Worm (Caenorhabditis elegans) whole organism, L2 larva: Measurements from ENCODE around the gene clh-1.

Source experiments
- C34F6.9 ChIP-seq: fragments of 150-350 bp; optimal IDR thresholded peaks from 2 replicates; lab custom pipeline; 2014; ENCODE audit warnings: missing biosample characterization, missing genetic modification characterization
- F13H6.1 ChIP-seq: sonication (generic microtip); optimal IDR thresholded peaks from 2 replicates; lab custom pipeline; 2016; ENCODE audit warnings: missing genetic modification characterization, missing compliant biosample characterization
- R02D3.7 ChIP-seq: fragments of 150-350 bp; optimal IDR thresholded peaks from 2 replicates; lab custom pipeline; 2014; ENCODE audit warnings: missing biosample characterization, missing genetic modification characterization
- Y55F3AM.14 ChIP-seq: fragments of 200-800 bp; sonication (Bioruptor generic); optimal IDR thresholded peaks from 2 replicates; lab custom pipeline; 2018; ENCODE audit warnings: mild to moderate bottlenecking, missing genetic modification characterization, missing compliant biosample characterization
- ZK546.5 ChIP-seq: sonication (generic microtip); optimal IDR thresholded peaks from 2 replicates; lab custom pipeline; 2017; ENCODE audit warnings: missing biosample characterization, missing genetic modification characterization
- alr-1 ChIP-seq: fragments of 150-350 bp; optimal IDR thresholded peaks from 2 replicates; lab custom pipeline; 2014; ENCODE audit warnings: missing biosample characterization, missing genetic modification characterization
- aly-2 ChIP-seq: fragments of 150-350 bp; optimal IDR thresholded peaks from 2 replicates; lab custom pipeline; 2014; ENCODE audit warnings: missing biosample characterization, missing genetic modification characterization
- ama-1 ChIP-seq: fragments of 150-350 bp; optimal IDR thresholded peaks from 2 replicates; lab custom pipeline; 2018; ENCODE audit warnings: inconsistent platforms
- blmp-1 ChIP-seq: sonication (generic microtip); optimal IDR thresholded peaks from 2 replicates; lab custom pipeline; 2017; ENCODE audit warnings: missing genetic modification characterization, mild to moderate bottlenecking, missing compliant biosample characterization, antibody characterized with exemption, moderate library complexity; ENCODE audit not compliant: insufficient read depth
- ceh-16 ChIP-seq: fragments of 150-350 bp; optimal IDR thresholded peaks from 2 replicates; lab custom pipeline; 2014; ENCODE audit warnings: missing biosample characterization, missing genetic modification characterization
- ceh-82 ChIP-seq: fragments of 150-350 bp; optimal IDR thresholded peaks from 2 replicates; lab custom pipeline; 2014; ENCODE audit warnings: missing biosample characterization, missing genetic modification characterization
- crh-2 ChIP-seq: sonication (generic microtip); optimal IDR thresholded peaks from 2 replicates; lab custom pipeline; 2017; ENCODE audit warnings: missing biosample characterization, missing genetic modification characterization
- dmd-4 ChIP-seq: sonication (generic microtip); optimal IDR thresholded peaks from 2 replicates; lab custom pipeline; 2017; ENCODE audit warnings: missing biosample characterization, missing genetic modification characterization
- egl-27 ChIP-seq: sonication (generic microtip); optimal IDR thresholded peaks from 3 replicates; lab custom pipeline; 2017; ENCODE audit warnings: missing biosample characterization, missing genetic modification reagents, missing genetic modification characterization
- elt-1 ChIP-seq: fragments of 150-350 bp; optimal IDR thresholded peaks from 2 replicates; lab custom pipeline; 2014; ENCODE audit warnings: missing biosample characterization, missing genetic modification characterization
- elt-3 ChIP-seq: sonication (generic microtip); optimal IDR thresholded peaks from 2 replicates; lab custom pipeline; 2017; ENCODE audit warnings: missing biosample characterization, missing genetic modification characterization
- fos-1 ChIP-seq: fragments of 150-350 bp; optimal IDR thresholded peaks from 2 replicates; lab custom pipeline; 2014; ENCODE audit warnings: missing biosample characterization, missing genetic modification characterization
- gmeb-1 ChIP-seq: fragments of 150-350 bp; optimal IDR thresholded peaks from 2 replicates; lab custom pipeline; 2014; ENCODE audit warnings: missing biosample characterization, missing genetic modification characterization
- lin-11 ChIP-seq: fragments of 150-350 bp; sonication (generic microtip); optimal IDR thresholded peaks from 2 replicates; lab custom pipeline; 2014; ENCODE audit warnings: missing biosample characterization, missing genetic modification characterization, inconsistent platforms, mixed read lengths
- lin-13 ChIP-seq: fragments of 150-350 bp; optimal IDR thresholded peaks from 2 replicates; lab custom pipeline; 2014; ENCODE audit warnings: missing biosample characterization, missing genetic modification reagents, missing genetic modification characterization
- lin-39 ChIP-seq: fragments of 150-350 bp; optimal IDR thresholded peaks from 2 replicates; lab custom pipeline; 2014; ENCODE audit warnings: missing biosample characterization, missing genetic modification reagents, missing genetic modification characterization
- lsy-2 ChIP-seq, 2 experiments: fragments of 150-350 bp in 1 of 2; sonication (generic microtip) in 1 of 2; optimal IDR thresholded peaks; 2 replicates each; lab custom pipeline; 2014 to 2017; ENCODE audit warnings: missing biosample characterization in 2 of 2, missing genetic modification characterization in 2 of 2
- mab-5 ChIP-seq: fragments of 150-350 bp; optimal IDR thresholded peaks from 2 replicates; lab custom pipeline; 2014; ENCODE audit warnings: missing biosample characterization, missing genetic modification characterization
- mbf-1 ChIP-seq: sonication (generic microtip); optimal IDR thresholded peaks from 2 replicates; lab custom pipeline; 2017; ENCODE audit warnings: missing biosample characterization, missing genetic modification characterization
- mdl-1 ChIP-seq, 2 experiments: fragments of 150-350 bp in 1 of 2; sonication (generic microtip) in 1 of 2; optimal IDR thresholded peaks; 2 replicates each; lab custom pipeline; 2017; ENCODE audit warnings: missing biosample characterization in 2 of 2, missing genetic modification characterization in 2 of 2
- nhr-10 ChIP-seq: sonication (generic microtip); optimal IDR thresholded peaks from 2 replicates; lab custom pipeline; 2017; ENCODE audit warnings: missing biosample characterization, missing genetic modification characterization
- nhr-11 ChIP-seq: fragments of 150-350 bp; optimal IDR thresholded peaks from 2 replicates; lab custom pipeline; 2014; ENCODE audit warnings: missing biosample characterization, missing genetic modification characterization
- nhr-12 ChIP-seq: fragments of 150-350 bp; optimal IDR thresholded peaks from 2 replicates; lab custom pipeline; 2014; ENCODE audit warnings: missing biosample characterization, missing genetic modification characterization
- nhr-129 ChIP-seq: fragments of 150-350 bp; optimal IDR thresholded peaks from 2 replicates; lab custom pipeline; 2014; ENCODE audit warnings: missing biosample characterization, missing genetic modification characterization
- nhr-21 ChIP-seq: fragments of 150-350 bp; optimal IDR thresholded peaks from 2 replicates; lab custom pipeline; 2014; ENCODE audit warnings: missing biosample characterization, missing genetic modification characterization
- nhr-23 ChIP-seq: fragments of 150-350 bp; optimal IDR thresholded peaks from 2 replicates; lab custom pipeline; 2014; ENCODE audit warnings: missing biosample characterization, missing genetic modification reagents, missing genetic modification characterization
- nhr-237 ChIP-seq: fragments of 150-350 bp; optimal IDR thresholded peaks from 2 replicates; lab custom pipeline; 2014; ENCODE audit warnings: missing biosample characterization, missing genetic modification characterization
- nhr-25 ChIP-seq: fragments of 150-350 bp; sonication (generic microtip); optimal IDR thresholded peaks from 3 replicates; lab custom pipeline; 2014; ENCODE audit warnings: missing biosample characterization, missing genetic modification characterization
- nhr-6 ChIP-seq: fragments of 150-350 bp; optimal IDR thresholded peaks from 2 replicates; lab custom pipeline; 2014; ENCODE audit warnings: missing biosample characterization, missing genetic modification characterization
- nhr-77 ChIP-seq: fragments of 150-350 bp; optimal IDR thresholded peaks from 2 replicates; lab custom pipeline; 2014; ENCODE audit warnings: missing biosample characterization, missing genetic modification characterization
- peb-1 ChIP-seq: fragments of 150-350 bp; optimal IDR thresholded peaks from 2 replicates; lab custom pipeline; 2014; ENCODE audit warnings: missing biosample characterization, missing genetic modification characterization
- sem-4 ChIP-seq: fragments of 150-350 bp; optimal IDR thresholded peaks from 2 replicates; lab custom pipeline; 2014; ENCODE audit warnings: missing biosample characterization, missing genetic modification reagents, missing genetic modification characterization
- skn-1 ChIP-seq: sonication (generic microtip); optimal IDR thresholded peaks from 2 replicates; lab custom pipeline; 2017; ENCODE audit warnings: missing biosample characterization, missing genetic modification characterization
- sma-3 ChIP-seq: sonication (generic microtip); optimal IDR thresholded peaks from 2 replicates; lab custom pipeline; 2016; ENCODE audit warnings: missing genetic modification reagents, missing genetic modification characterization, missing compliant biosample characterization
- sma-9 ChIP-seq, 2 experiments: fragments of 150-350 bp in 1 of 2; sonication (generic microtip) in 1 of 2; optimal IDR thresholded peaks; 2 replicates each; lab custom pipeline; 2014 to 2016; ENCODE audit warnings: missing genetic modification characterization in 2 of 2, mild to moderate bottlenecking in 1 of 2, missing biosample characterization in 1 of 2, missing compliant biosample characterization in 1 of 2, missing genetic modification reagents in 1 of 2, moderate library complexity in 1 of 2
- snpc-4 ChIP-seq: fragments of 150-350 bp; optimal IDR thresholded peaks from 2 replicates; lab custom pipeline; 2014; ENCODE audit warnings: missing biosample characterization, missing genetic modification characterization
- unc-39 ChIP-seq: fragments of 150-350 bp; optimal IDR thresholded peaks from 2 replicates; lab custom pipeline; 2014; ENCODE audit warnings: missing biosample characterization, missing genetic modification characterization
- unc-55 ChIP-seq: fragments of 150-350 bp; sonication (generic microtip); optimal IDR thresholded peaks from 3 replicates; lab custom pipeline; 2014; ENCODE audit warnings: missing biosample characterization, missing genetic modification reagents, missing genetic modification characterization
- unc-62 ChIP-seq: fragments of 150-350 bp; optimal IDR thresholded peaks from 2 replicates; lab custom pipeline; 2014; ENCODE audit warnings: missing biosample characterization, missing genetic modification reagents, missing genetic modification characterization
- zag-1 ChIP-seq: fragments of 150-350 bp; optimal IDR thresholded peaks from 2 replicates; lab custom pipeline; 2014; ENCODE audit warnings: missing biosample characterization, missing genetic modification characterization
- ztf-1 ChIP-seq: fragments of 200-800 bp; sonication (Bioruptor generic); conservative IDR thresholded peaks from 2 replicates; pipeline ENCODE4 v1.3.6; 2022; ENCODE audit warnings: missing genetic modification characterization, missing compliant biosample characterization
- ztf-11 ChIP-seq: sonication (generic microtip); optimal IDR thresholded peaks from 2 replicates; lab custom pipeline; 2017; ENCODE audit warnings: missing biosample characterization, missing genetic modification characterization
- ztf-4 ChIP-seq: fragments of 150-350 bp; optimal IDR thresholded peaks from 2 replicates; lab custom pipeline; 2014; ENCODE audit warnings: missing biosample characterization, missing genetic modification characterization

Gene clh-1

DNA sequence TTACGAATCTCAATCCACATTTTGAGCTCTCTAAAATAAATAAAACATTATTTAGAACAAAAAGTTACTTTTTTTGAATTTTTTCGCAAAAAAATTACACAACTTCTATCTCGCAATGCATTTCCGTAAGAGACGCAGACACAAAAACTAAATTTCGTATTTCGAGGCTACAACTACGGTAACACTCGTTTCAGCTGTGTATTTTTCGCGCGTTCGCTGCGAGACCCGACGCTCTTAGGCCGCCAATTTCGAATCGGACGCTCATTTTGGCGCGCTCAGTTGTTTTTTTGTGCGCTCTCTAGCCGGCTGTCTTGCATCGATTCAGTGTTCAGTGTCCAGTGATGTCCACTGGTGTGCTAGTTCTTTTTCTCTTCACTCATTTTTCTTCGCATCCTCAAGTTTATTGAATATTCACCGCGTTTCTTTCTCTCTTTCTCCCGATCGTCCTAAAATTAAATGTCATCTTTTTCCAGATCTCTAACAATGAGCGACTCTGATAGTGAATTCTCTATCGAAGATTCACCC, 18.5 kb upstream of the clh-1 start, which contains the start of the genes npp-3 and top-2:
Gene npp-3 (minus strand): TSS at position 115 of the 525 bp plus-strand sequence.
Gene top-2 (plus strand): TSS at position 475 of the 525 bp plus-strand sequence.
- TF ChIP-seq mab-5 (tag; lab: Kevin White, UChicago) = peak; percentile 85
- TF ChIP-seq unc-39 (tag; lab: Kevin White, UChicago) = no peak
- peak; percentile 83 for TF ChIP-seq egl-27 (tag; lab: Kevin White, UChicago)
- TF ChIP-seq nhr-25 (tag; lab: Kevin White, UChicago) = peak; percentile 94
- no peak for TF ChIP-seq ztf-1 (GFP tag; lab: Robert Waterston, UW)
- TF ChIP-seq sma-9 (GFP tag; optimal IDR thresholded peaks at IDR 0.05; lab: Kevin White, UChicago) = peak; percentile 92
- TF ChIP-seq sma-9 (tag; optimal IDR thresholded peaks at IDR 0.05; lab: Kevin White, UChicago) = no peak
- TF ChIP-seq Y55F3AM.14 = peak; percentile 68
- peak; percentile 45 for TF ChIP-seq ceh-82 (tag; lab: Kevin White, UChicago)
- peak in 1 of 2 experiments; percentile 62 for TF ChIP-seq mdl-1 (tag; optimal IDR thresholded peaks at IDR 0.05; lab: Kevin White, UChicago)
- no peak for TF ChIP-seq skn-1 (tag; lab: Kevin White, UChicago)
- no peak for TF ChIP-seq ama-1 (lab: Kevin White, UChicago)
- TF ChIP-seq snpc-4 (tag; lab: Kevin White, UChicago) = peak; percentile 79
- TF ChIP-seq ztf-4 = no peak
- peak; percentile 96 for TF ChIP-seq crh-2
- peak; percentile 96 for TF ChIP-seq C34F6.9 (tag; lab: Kevin White, UChicago)
- no peak for TF ChIP-seq peb-1 (tag; lab: Kevin White, UChicago)
- no peak for TF ChIP-seq nhr-77 (tag; lab: Kevin White, UChicago)
- peak; percentile 72 for TF ChIP-seq R02D3.7 (tag; lab: Kevin White, UChicago)
- no peak for TF ChIP-seq nhr-23
- peak; percentile 91 for TF ChIP-seq F13H6.1 (tag; lab: Kevin White, UChicago)
- no peak for TF ChIP-seq elt-1 (tag; lab: Kevin White, UChicago)
- no peak for TF ChIP-seq lin-39 (tag; lab: Kevin White, UChicago)
- peak; percentile 87 for TF ChIP-seq fos-1
- no peak for TF ChIP-seq dmd-4 (tag; lab: Kevin White, UChicago)
- TF ChIP-seq zag-1 = peak; percentile 78
- peak; percentile 92 for TF ChIP-seq nhr-21 (tag; lab: Kevin White, UChicago)
- TF ChIP-seq mbf-1 (tag; lab: Kevin White, UChicago) = no peak
- no peak for TF ChIP-seq aly-2 (tag; lab: Kevin White, UChicago)
- no peak for TF ChIP-seq elt-3
- TF ChIP-seq ZK546.5 (tag; lab: Kevin White, UChicago) = peak; percentile 79
- TF ChIP-seq unc-62 (GFP tag; lab: Kevin White, UChicago) = no peak
- TF ChIP-seq alr-1 (tag; lab: Kevin White, UChicago) = no peak
- TF ChIP-seq nhr-129 = peak; percentile 96
- peak; percentile 98 for TF ChIP-seq gmeb-1
- peak; percentile 75 for TF ChIP-seq ceh-16 (tag; lab: Kevin White, UChicago)
- peak; percentile 27 for TF ChIP-seq nhr-237 (tag; lab: Kevin White, UChicago)
- peak; percentile 69 for TF ChIP-seq sem-4 (tag; lab: Kevin White, UChicago)
- peak; percentile 89 for TF ChIP-seq sma-3
- peak; percentile 45 for TF ChIP-seq nhr-10 (tag; lab: Kevin White, UChicago)
- TF ChIP-seq nhr-12 (tag; lab: Kevin White, UChicago) = no peak
- TF ChIP-seq unc-55 (GFP tag; lab: Kevin White, UChicago) = peak; percentile 97
- TF ChIP-seq blmp-1 (tag; lab: Kevin White, UChicago) = peak; percentile 16
- TF ChIP-seq ztf-11 (tag; lab: Kevin White, UChicago) = no peak
- TF ChIP-seq nhr-6 = peak; percentile 79
- TF ChIP-seq lin-11 (tag; lab: Kevin White, UChicago) = peak; percentile 94
- peak; percentile 80 for TF ChIP-seq nhr-11 (tag; lab: Kevin White, UChicago)
- TF ChIP-seq lin-13 (GFP tag; lab: Kevin White, UChicago) = peak; percentile 95
- TF ChIP-seq lsy-2 (tag; optimal IDR thresholded peaks at IDR 0.05; lab: Kevin White, UChicago) = peak; percentile 99
